Worm (Caenorhabditis elegans): Measurements from ENCODE around the gene T07D1.3.

Gene T07D1.3

ce11 chrX:2478823-2479222 is 35.6 kb upstream of the T07D1.3 start, which contains the start of gene K02E10.5:
TSS of gene K02E10.5 (minus strand) at chrX:2478923.
- TF ChIP-seq sdc-2 (tag; optimal IDR thresholded peaks at IDR 0.05) (no peak), pax-1 (tag; optimal IDR thresholded peaks at IDR 0.05) (no peak), zip-5 (tag; optimal IDR thresholded peaks at IDR 0.05) (no peak), npax-4 (tag; optimal IDR thresholded peaks at IDR 0.05) (no peak), unc-55 (GFP tag; optimal IDR thresholded peaks at IDR 0.05) (no peak), madf-2 (tag; optimal IDR thresholded peaks at IDR 0.05) (no peak), C38D4.7 (GFP tag; optimal IDR thresholded peaks at IDR 0.05) (no peak), eyg-1 (tag; optimal IDR thresholded peaks at IDR 0.05) (no peak), unc-86 (tag; optimal IDR thresholded peaks at IDR 0.05) (no peak), hlh-8 (tag; optimal IDR thresholded peaks at IDR 0.05) (no peak), ceh-22 (tag; optimal IDR thresholded peaks at IDR 0.05) (no peak), nhr-11 (tag; optimal IDR thresholded peaks at IDR 0.05) (no peak), elt-2 (tag; optimal IDR thresholded peaks at IDR 0.05) (no peak), ceh-19 (GFP tag; optimal IDR thresholded peaks at IDR 0.05) (no peak), dve-1 (tag; optimal IDR thresholded peaks at IDR 0.05) (no peak), pha-4 (tag; optimal IDR thresholded peaks at IDR 0.05) (no peak)

ce11 chrX:2475873-2476272 is 32.7 kb upstream of the T07D1.3 start, which contains the start of gene R04B3.3:
TSS of gene R04B3.3 (minus strand) at chrX:2475973.
- TF ChIP-seq ceh-6 (GFP tag; optimal IDR thresholded peaks at IDR 0.05) (no peak), rnt-1 (tag; optimal IDR thresholded peaks at IDR 0.05) (no peak), pha-4 (tag; optimal IDR thresholded peaks at IDR 0.05) (no peak), dve-1 (tag; optimal IDR thresholded peaks at IDR 0.05) (no peak), hlh-15 (tag; optimal IDR thresholded peaks at IDR 0.05) (no peak), K02D7.2 (tag; optimal IDR thresholded peaks at IDR 0.05) (no peak), ceh-18 (tag; optimal IDR thresholded peaks at IDR 0.05) (no peak), ceh-31 (tag; optimal IDR thresholded peaks at IDR 0.05) (no peak), pha-2 (tag; optimal IDR thresholded peaks at IDR 0.05) (no peak), ref-2 (tag; optimal IDR thresholded peaks at IDR 0.05) (no peak), ceh-14 (tag; optimal IDR thresholded peaks at IDR 0.05) (no peak), mec-3 (tag; optimal IDR thresholded peaks at IDR 0.05; ENCODE audit: borderline replicate concordance) (no peak), ztf-16 (tag; optimal IDR thresholded peaks at IDR 0.05) (no peak), unc-3 (GFP tag; conservative IDR thresholded peaks at IDR 0.05) (no peak), unc-3 (tag; optimal IDR thresholded peaks at IDR 0.05) (no peak), ceh-9 (tag; optimal IDR thresholded peaks at IDR 0.05) (no peak), T23F11.4 (GFP tag; optimal IDR thresholded peaks at IDR 0.05) (no peak), npax-4 (tag; optimal IDR thresholded peaks at IDR 0.05) (no peak)

ce11 chrX:2473618-2474017 is 30.4 kb upstream of the T07D1.3 start, which contains the start of gene R04B3.2:
TSS of gene R04B3.2 (minus strand) at chrX:2473718.
- TF ChIP-seq ahr-1 (tag; optimal IDR thresholded peaks at IDR 0.05), result no peak
- no peak for TF ChIP-seq nhr-11 (tag; optimal IDR thresholded peaks at IDR 0.05)

ce11 chrX:2471303-2471702 is 28.1 kb upstream of the T07D1.3 start, which contains the start of gene R04B3.1:
TSS of gene R04B3.1 (minus strand) at chrX:2471403.
- TF ChIP-seq unc-42 (tag; optimal IDR thresholded peaks at IDR 0.05) (no peak), fkh-10 (GFP tag; optimal IDR thresholded peaks at IDR 0.05) (no peak), elt-4 (tag; optimal IDR thresholded peaks at IDR 0.05) (no peak), ceh-31 (tag; optimal IDR thresholded peaks at IDR 0.05) (no peak), ceh-19 (GFP tag; optimal IDR thresholded peaks at IDR 0.05) (no peak), nhr-11 (tag; optimal IDR thresholded peaks at IDR 0.05) (no peak), syd-9 (tag; optimal IDR thresholded peaks at IDR 0.05) (no peak), unc-3 (GFP tag; conservative IDR thresholded peaks at IDR 0.05) (no peak), unc-3 (tag; optimal IDR thresholded peaks at IDR 0.05) (no peak), F13H6.1 (tag; optimal IDR thresholded peaks at IDR 0.05) (no peak), ceh-14 (tag; optimal IDR thresholded peaks at IDR 0.05) (no peak), hlh-8 (tag; optimal IDR thresholded peaks at IDR 0.05) (no peak), ceh-9 (tag; optimal IDR thresholded peaks at IDR 0.05) (no peak), ceh-22 (tag; optimal IDR thresholded peaks at IDR 0.05) (no peak), C08G9.2 (tag; optimal IDR thresholded peaks at IDR 0.05) (no peak), sox-4 (tag; optimal IDR thresholded peaks at IDR 0.05) (no peak), ahr-1 (tag; optimal IDR thresholded peaks at IDR 0.05) (no peak)

Measured in whole organism, late embryonic.